Fruit fly (Drosophila melanogaster): Measurements from ENCODE around the gene CG32568.

The CG32568 gene

DNA sequence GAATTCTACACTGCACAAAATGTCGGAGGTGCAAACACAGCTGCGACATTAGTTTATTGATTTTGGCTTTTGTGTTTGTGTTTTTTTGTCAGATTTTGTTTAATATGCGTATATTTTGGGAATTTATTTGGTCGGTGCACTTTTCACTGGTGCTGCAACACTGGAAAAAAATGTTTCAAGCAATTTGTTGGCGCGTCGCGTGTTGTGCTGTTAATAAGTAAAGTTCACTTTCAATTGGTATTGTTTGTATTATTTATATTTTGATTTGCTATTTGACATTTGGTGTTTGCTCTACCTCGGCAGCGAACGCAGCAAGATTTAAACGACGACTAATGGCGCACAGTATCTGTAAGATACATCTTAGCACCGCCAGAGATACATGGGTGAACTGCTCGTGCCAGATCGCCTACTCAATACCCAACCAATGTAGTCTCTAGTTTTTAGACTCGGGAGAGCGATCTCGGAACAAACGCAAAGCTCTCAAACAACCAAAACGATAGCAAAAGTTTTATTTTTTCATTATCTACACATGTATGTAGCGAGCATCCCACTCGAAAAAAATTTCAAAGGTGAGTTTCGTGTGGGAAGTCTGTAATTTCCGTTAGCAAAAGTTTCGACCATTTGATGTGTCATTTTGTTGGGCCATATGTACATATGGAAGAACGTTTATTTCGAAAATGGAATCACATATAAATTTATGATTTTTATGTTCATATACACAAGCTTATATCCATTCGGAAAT lies 41.6 kb downstream of the CG32568 start:
- TF ChIP-seq noc (tag; optimal IDR thresholded peaks at IDR 0.05): peak; percentile 46

DNA sequence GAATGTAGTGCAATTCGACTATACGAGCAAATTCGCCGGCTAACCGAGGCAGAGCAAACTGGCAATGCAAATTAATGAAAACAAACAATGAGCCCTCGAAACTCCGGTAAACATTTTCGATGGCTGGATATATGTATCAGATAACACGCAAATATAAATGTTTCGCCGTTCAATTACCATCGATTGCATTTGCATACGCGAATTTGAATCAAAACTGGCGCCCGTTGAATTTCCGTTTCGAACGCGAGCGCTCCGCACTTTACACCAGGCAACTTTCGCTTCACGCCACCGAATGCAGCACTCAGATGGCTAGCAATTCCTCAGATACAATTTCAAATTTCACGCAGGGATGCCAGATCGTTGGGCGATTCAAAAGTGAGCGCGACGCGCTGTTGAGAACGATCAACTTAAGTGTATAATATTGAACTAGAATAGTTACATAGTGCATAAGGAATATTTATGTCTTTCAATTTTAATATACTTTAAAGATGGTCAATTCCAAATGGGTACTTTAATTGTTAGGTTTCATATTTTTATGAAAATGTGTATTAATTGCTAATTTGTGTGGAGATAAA lies 42.5 kb downstream of the CG32568 start, which contains the start of gene if:
Gene if (minus strand): TSS at position 294 of the 575 bp plus-strand sequence.
- no peak for TF ChIP-seq noc (tag; optimal IDR thresholded peaks at IDR 0.05)

DNA sequence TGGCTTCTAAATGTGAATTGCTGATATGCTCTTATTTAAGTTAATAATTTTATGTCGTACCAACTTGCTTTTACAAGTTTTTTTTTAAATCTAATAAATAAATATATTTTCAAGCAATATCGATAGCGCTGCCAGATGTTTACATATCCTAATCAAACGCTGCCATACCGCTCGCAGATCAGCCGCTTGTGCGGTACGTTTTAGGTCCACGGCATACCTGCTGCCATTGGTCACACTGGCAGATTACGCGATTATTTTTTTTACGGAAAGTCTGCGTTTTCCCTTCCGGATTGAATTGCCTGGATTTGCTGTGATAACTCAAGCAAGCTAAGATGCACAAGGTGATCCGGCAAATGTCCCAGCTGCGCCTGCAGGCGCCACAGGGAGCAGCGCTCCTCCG lies 43.0 kb downstream of the CG32568 start, which contains the start of gene mRpL22:
Gene mRpL22 (plus strand): TSS at position 191 of the 400 bp plus-strand sequence.
- TF ChIP-seq noc (tag; optimal IDR thresholded peaks at IDR 0.05): no peak

DNA sequence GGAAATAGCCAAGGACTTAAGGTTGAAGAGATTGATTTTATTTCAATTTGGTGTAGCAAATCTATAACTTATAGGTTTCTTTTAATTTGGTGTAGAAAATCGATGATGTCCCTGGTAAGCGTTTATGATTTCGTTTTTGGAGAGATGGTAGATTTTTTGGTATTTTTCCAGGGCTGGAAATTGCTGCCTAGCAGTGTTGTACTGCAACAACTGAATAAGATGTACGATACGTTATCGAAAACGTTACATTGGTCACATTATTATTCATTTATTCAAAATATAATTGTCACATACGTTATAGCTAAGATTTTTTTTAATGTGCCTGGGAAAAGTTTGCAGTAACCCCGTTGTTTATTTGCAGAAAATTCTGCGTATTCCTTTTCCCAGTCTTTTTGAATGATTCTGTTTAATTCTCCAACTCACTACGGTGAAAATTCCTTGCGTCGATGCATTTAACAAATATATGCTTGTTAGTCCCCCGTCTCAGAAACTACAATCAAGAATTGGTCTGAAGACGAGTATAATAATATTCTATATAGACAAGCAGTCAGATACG lies 46.2 kb downstream of the CG32568 start, which contains the start of the genes CG9609 and Sap30:
Gene CG9609 (minus strand): TSS at position 149 of the 556 bp plus-strand sequence.
Gene Sap30 (plus strand): TSS at position 424 of the 556 bp plus-strand sequence.
- TF ChIP-seq noc (tag; optimal IDR thresholded peaks at IDR 0.05): no peak

DNA sequence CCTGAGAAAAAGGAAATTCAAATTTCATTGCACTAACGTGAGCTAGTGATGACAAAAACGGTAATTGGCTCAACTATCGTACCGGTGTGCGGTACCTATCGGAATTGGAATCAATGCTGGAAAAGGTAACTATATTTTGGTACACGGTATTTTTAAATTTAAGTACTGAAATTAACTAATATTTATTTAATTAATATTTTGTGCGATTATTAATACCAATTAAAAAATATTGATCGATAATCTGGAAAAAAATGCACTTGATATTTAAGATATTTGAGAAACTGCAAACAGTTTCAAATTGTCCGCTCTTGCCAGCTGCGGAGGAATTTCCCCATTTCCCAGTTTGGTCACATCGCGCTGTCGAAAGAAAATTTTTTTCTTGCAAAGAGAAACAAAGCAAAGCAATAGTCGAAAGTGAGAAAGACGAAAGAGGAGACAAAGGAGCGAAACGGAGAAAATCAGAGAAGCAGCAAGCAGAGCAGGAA lies 46.8 kb downstream of the CG32568 start:
- peak; percentile 9 for TF ChIP-seq noc (tag; optimal IDR thresholded peaks at IDR 0.05)

DNA sequence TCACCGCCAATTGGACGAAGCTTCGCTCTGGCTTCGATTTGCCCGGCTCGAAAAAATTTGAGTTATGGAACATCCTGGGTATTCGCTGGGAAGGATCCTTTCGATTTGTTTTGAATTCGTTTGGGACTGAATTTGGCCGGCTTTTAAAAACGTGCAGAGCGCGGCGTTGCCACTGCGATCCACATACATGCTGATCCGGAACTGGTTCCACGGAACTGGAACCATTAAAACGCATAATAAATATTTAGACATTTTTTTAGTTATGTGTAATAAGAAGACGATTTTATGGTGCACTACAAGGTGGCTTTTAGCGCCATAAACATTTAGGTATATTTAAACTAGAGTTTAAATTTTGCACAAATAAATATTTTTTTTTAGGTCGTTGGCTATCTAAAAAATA lies 50.4 kb downstream of the CG32568 start, which contains the start of gene Rrp45:
Gene Rrp45 (minus strand): TSS at position 209 of the 400 bp plus-strand sequence.
- TF ChIP-seq noc (tag; optimal IDR thresholded peaks at IDR 0.05): no peak

DNA sequence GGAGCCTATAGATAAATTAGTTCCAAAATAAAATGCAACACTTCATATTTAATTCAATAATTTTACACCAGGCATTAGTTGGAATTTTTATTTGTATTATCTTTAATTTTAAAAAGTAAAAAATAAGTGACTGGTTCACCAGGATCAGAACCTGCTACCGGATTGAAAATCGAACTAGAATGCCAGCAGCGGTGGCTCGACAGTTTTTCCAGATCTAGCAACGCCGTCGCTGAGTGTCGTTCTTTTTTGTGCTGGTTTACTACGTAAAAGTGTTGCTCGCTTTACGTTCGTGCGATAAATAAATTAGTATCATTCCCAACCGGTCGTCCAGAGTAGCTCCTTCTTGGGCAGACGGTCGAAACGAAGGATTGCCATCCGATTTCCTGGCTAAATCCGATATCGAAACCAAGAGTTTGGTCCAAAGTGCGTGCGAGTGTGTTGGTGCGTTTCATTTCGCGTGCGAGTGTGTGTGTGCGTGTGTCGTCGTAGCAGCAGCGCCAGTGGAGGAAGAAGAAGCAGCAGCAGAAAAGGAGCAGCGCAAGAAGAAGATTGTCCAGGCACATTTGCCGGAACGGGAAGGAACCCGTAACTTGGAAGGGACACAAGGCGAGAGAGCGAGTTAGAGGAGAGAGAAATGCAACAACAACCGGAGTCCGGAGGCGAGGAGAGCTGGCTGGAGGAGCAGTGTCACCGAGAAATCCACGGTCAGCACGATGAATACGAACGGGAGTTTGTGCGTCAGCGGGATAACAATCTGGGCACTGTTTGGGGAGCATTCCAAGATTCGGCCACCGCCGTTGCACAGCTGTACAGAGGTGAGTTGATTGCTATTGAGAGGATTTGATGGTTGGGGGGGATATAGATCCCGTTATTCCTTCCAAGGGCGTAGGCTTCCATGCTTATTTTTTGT lies 51.5 kb downstream of the CG32568 start, which contains the start of gene CG4768:
Gene CG4768 (plus strand): TSS at position 200 of the 910 bp plus-strand sequence.
- TF ChIP-seq noc (tag; optimal IDR thresholded peaks at IDR 0.05): no peak
